Worm (Caenorhabditis elegans): ENCODE results near the gene lys-7.

DNA sequence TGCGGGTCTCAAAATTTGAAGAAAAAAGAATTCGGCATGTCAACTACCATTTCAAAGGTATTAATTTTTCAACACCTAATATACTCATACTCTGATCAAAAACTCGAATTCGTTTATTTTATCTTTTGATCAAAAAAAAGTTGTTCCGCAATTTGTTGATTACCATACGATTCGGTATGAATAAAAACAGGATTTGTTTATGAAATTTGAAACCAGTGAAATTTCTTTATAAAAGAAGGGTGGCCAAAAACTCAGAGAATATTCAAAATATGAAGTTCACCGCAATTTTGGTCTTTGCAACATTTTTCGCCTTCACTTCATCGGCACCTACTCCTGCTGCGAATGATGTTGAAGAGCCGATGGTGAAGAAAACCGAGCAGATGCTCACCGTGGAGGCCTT lies 19.6 kb upstream of the lys-7 start, which contains the start of the genes C07G3.8 and C07G3.10:
- TF ChIP-seq nhr-11 (tag; optimal IDR thresholded peaks at IDR 0.05) (no peak), daf-16 (GFP tag; optimal IDR thresholded peaks at IDR 0.05) (no peak), daf-16 (tag; optimal IDR thresholded peaks at IDR 0.05) (no peak), zag-1 (tag; optimal IDR thresholded peaks at IDR 0.05) (no peak), skn-1 (tag; optimal IDR thresholded peaks at IDR 0.05) (no peak), nhr-77 (tag; optimal IDR thresholded peaks at IDR 0.05) (no peak), hlh-30 (tag; optimal IDR thresholded peaks at IDR 0.05; ENCODE audit: insufficient read depth) (no peak), unc-130 (GFP tag; optimal IDR thresholded peaks at IDR 0.05) (no peak), daf-8 (GFP tag; IDR thresholded peaks at IDR 0.05) (no peak)
